Fruit fly (Drosophila melanogaster): Measurements from ENCODE around the gene CG11555.
A peak's percentile ranks its signal among the peaks of the same experiment; 100 is the strongest.

Gene CG11555

DNA sequence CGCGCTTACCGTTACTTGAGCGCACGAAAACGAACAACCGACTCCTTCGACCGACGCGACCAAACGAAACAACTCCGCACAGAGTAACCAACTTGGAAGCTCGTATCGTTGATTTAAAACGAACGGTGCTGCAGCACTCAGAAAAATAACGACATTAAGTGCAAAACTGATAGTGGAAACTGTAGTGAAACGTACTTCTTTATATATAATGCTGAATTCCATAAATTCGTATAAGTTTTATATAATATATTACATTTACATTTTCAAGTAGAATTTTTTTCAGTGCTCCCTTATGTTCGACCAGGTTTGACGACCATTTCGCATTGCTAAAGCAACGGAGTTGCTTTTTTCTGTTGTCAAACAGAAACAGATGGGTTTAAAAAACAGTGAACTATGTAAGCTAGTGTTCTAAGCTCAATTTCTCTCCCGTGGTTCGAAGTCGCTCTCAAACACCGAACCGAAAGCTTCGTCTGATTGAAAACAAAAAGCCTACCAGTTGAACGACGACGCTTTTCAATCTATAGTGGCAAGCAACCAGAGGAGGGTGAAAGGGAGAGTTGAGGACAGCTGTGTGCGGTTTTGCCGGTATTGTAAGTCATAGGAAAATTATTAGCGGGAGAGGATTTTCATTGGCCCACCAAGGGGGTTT lies 6.1 kb upstream of the CG11555 start, which contains the start of gene CG17075 (continued):
- peak; percentile 86 for TF ChIP-seq Six4 (GFP tag; optimal IDR thresholded peaks at IDR 0.05)
- peak; percentile 58 for TF ChIP-seq CG2202 (tag; optimal IDR thresholded peaks at IDR 0.05)
- TF ChIP-seq nom (GFP tag; optimal IDR thresholded peaks at IDR 0.05): peak; percentile 40
- 0 out of 2 replicates have a peak, but pooled peaks have one; percentile 24 for TF ChIP-seq crol (GFP tag; IDR thresholded peaks at IDR 0.05)
- TF ChIP-seq hth (optimal IDR thresholded peaks at IDR 0.05): no peak
- peak; percentile 97 for TF ChIP-seq Ptx1 (GFP tag; IDR thresholded peaks at IDR 0.05)
- peak; percentile 81 for TF ChIP-seq CG31388 (GFP tag; optimal IDR thresholded peaks at IDR 0.05)
- TF ChIP-seq Hr3 (GFP tag; optimal IDR thresholded peaks at IDR 0.05): peak; percentile 93
- TF ChIP-seq p53 (GFP tag; optimal IDR thresholded peaks at IDR 0.05): peak; percentile 67
- peak; percentile 28 for TF ChIP-seq Sry-δ (GFP tag; optimal IDR thresholded peaks at IDR 0.05)
- TF ChIP-seq Hmr (GFP tag; optimal IDR thresholded peaks at IDR 0.05): peak; percentile 98
- TF ChIP-seq CG32767 (GFP tag; IDR thresholded peaks at IDR 0.05): peak; percentile 91
- peak; percentile 85 to 88 for TF ChIP-seq Pdp1 (GFP tag; optimal IDR thresholded peaks at IDR 0.05)
- peak; percentile 92 for TF ChIP-seq Mrtf (GFP tag; IDR thresholded peaks at IDR 0.05)
- TF ChIP-seq dan (GFP tag; IDR thresholded peaks at IDR 0.05): no peak; the same call in 1 of the 2 replicates
- peak; percentile 91 for TF ChIP-seq CG5953 (GFP tag; IDR thresholded peaks at IDR 0.05)
- TF ChIP-seq her (GFP tag; optimal IDR thresholded peaks at IDR 0.05): peak; percentile 33
- TF ChIP-seq run (tag; optimal IDR thresholded peaks at IDR 0.05): peak; percentile 87
- peak; percentile 93 for TF ChIP-seq CG9817 (tag; optimal IDR thresholded peaks at IDR 0.05)
- TF ChIP-seq CG4854 (GFP tag; optimal IDR thresholded peaks at IDR 0.05): peak; percentile 90
- TF ChIP-seq eve (GFP tag; optimal IDR thresholded peaks at IDR 0.05): no peak
- TF ChIP-seq Atf-2 (GFP tag; optimal IDR thresholded peaks at IDR 0.05): peak; percentile 63
- TF ChIP-seq CG11723 (GFP tag; optimal IDR thresholded peaks at IDR 0.05): peak; percentile 83
- TF ChIP-seq ci (GFP tag; IDR thresholded peaks at IDR 0.05): peak; percentile 97
- TF ChIP-seq schlank (tag; optimal IDR thresholded peaks at IDR 0.05): peak; percentile 87
- TF ChIP-seq Drgx (GFP tag; IDR thresholded peaks at IDR 0.05): peak; percentile 95
- TF ChIP-seq chm (GFP tag; IDR thresholded peaks at IDR 0.05): peak; percentile 73; the same call in 1 of the 2 replicates
- peak; percentile 86 for TF ChIP-seq CG13123 (GFP tag; optimal IDR thresholded peaks at IDR 0.05)
- peak; percentile 84 for TF ChIP-seq otp (GFP tag; IDR thresholded peaks at IDR 0.05)
- TF ChIP-seq CG8388 (GFP tag; optimal IDR thresholded peaks at IDR 0.05): peak; percentile 91
- peak; percentile 94 for TF ChIP-seq CG17361 (GFP tag; IDR thresholded peaks at IDR 0.05)
- peak; percentile 91 for TF ChIP-seq al (GFP tag; IDR thresholded peaks at IDR 0.05)
- peak; percentile 89 for TF ChIP-seq gsb-n (tag; optimal IDR thresholded peaks at IDR 0.05)
- peak; percentile 99 for TF ChIP-seq CG5180 (GFP tag; optimal IDR thresholded peaks at IDR 0.05)
- TF ChIP-seq Ets97D (GFP tag; optimal IDR thresholded peaks at IDR 0.05): peak; percentile 51
- TF ChIP-seq CG2120 (GFP tag; optimal IDR thresholded peaks at IDR 0.05): peak; percentile 96
- peak; percentile 71 for TF ChIP-seq nerfin-1 (tag; optimal IDR thresholded peaks at IDR 0.05)
- no peak for TF ChIP-seq zen2 (GFP tag; IDR thresholded peaks at IDR 0.05; ENCODE audit: partially characterized antibody)
- peak; percentile 94 for TF ChIP-seq CG6689 (GFP tag; IDR thresholded peaks at IDR 0.05)
- peak; percentile 93 for TF ChIP-seq Abd-B (GFP tag; optimal IDR thresholded peaks at IDR 0.05)
- TF ChIP-seq Ada2b (GFP tag; IDR thresholded peaks at IDR 0.05): peak; percentile 97
- peak; percentile 96 for TF ChIP-seq sens (GFP tag)
- peak; percentile 74 for TF ChIP-seq gcm2 (GFP tag; optimal IDR thresholded peaks at IDR 0.05)
- TF ChIP-seq CG18011 (GFP tag; optimal IDR thresholded peaks at IDR 0.05): peak; percentile 85
- no peak for TF ChIP-seq luna (GFP tag; optimal IDR thresholded peaks at IDR 0.05)
- peak; percentile 61 for TF ChIP-seq corto (GFP tag; optimal IDR thresholded peaks at IDR 0.05)
- TF ChIP-seq Elba2 (GFP tag; optimal IDR thresholded peaks at IDR 0.05): no peak
- TF ChIP-seq Bgb (GFP tag; IDR thresholded peaks at IDR 0.05; ENCODE audit: partially characterized antibody): no peak
- no peak for TF ChIP-seq sc (optimal IDR thresholded peaks at IDR 0.05)
- TF ChIP-seq sc (GFP tag; optimal IDR thresholded peaks at IDR 0.05): peak; percentile 76
- TF ChIP-seq Dad (GFP tag; optimal IDR thresholded peaks at IDR 0.05): peak; percentile 82
